Fruit fly (Drosophila melanogaster) whole organism, adult: ENCODE results near the gene Or10a.
A peak's percentile ranks its signal among the peaks of the same experiment; 100 is the strongest.

Experiments
- CG11617 ChIP-seq: fragments of 200-800 bp; sonication (Bioruptor generic); optimal IDR thresholded peaks from 2 replicates; lab custom pipeline; 2017; ENCODE audit warnings: mild to moderate bottlenecking, missing biosample characterization, missing genetic modification reagents, missing genetic modification characterization
- CG12768 ChIP-seq: fragments of 200-800 bp; sonication (Bioruptor generic); optimal IDR thresholded peaks from 2 replicates; lab custom pipeline; 2017; ENCODE audit warnings: missing biosample characterization, missing genetic modification characterization, mild to moderate bottlenecking, moderate library complexity, missing genetic modification reagents
- CG14711 ChIP-seq: fragments of 200-800 bp; sonication (Bioruptor generic); optimal IDR thresholded peaks from 2 replicates; lab custom pipeline; 2018; ENCODE audit warnings: missing biosample characterization, mild to moderate bottlenecking, missing genetic modification characterization, moderate library complexity
- CG1620 ChIP-seq: fragments of 200-800 bp; sonication (Bioruptor generic); optimal IDR thresholded peaks from 2 replicates; lab custom pipeline; 2016; ENCODE audit warnings: missing biosample characterization, missing genetic modification characterization
- CG33017 ChIP-seq: fragments of 200-800 bp; sonication (Bioruptor generic); optimal IDR thresholded peaks from 2 replicates; lab custom pipeline; 2018; ENCODE audit warnings: missing biosample characterization, mild to moderate bottlenecking, missing genetic modification characterization, moderate library complexity
- CG5204 ChIP-seq: fragments of 200-800 bp; sonication (Bioruptor generic); optimal IDR thresholded peaks from 2 replicates; lab custom pipeline; 2016; ENCODE audit warnings: missing biosample characterization, missing genetic modification characterization
- CG7045 ChIP-seq: fragments of 200-800 bp; sonication (Bioruptor generic); optimal IDR thresholded peaks from 2 replicates; lab custom pipeline; 2017; ENCODE audit warnings: missing biosample characterization, mild to moderate bottlenecking, missing genetic modification characterization
- CG7101 ChIP-seq: fragments of 200-800 bp; sonication (Bioruptor generic); optimal IDR thresholded peaks from 2 replicates; lab custom pipeline; 2018; ENCODE audit warnings: missing biosample characterization, mild to moderate bottlenecking, missing genetic modification characterization, moderate library complexity
- Clk ChIP-seq: fragments of 200-800 bp; sonication (Bioruptor generic); optimal IDR thresholded peaks from 2 replicates; lab custom pipeline; 2017; ENCODE audit warnings: missing biosample characterization, missing genetic modification characterization
- Crg-1 ChIP-seq: fragments of 200-800 bp; sonication (Bioruptor generic); optimal IDR thresholded peaks from 2 replicates; lab custom pipeline; 2016; ENCODE audit warnings: missing biosample characterization, missing genetic modification characterization
- Hr96 ChIP-seq: fragments of 200-800 bp; sonication (Bioruptor generic); optimal IDR thresholded peaks from 2 replicates; lab custom pipeline; 2016; ENCODE audit warnings: missing biosample characterization, missing genetic modification characterization
- Mnt ChIP-seq: fragments of 200-800 bp; sonication (Bioruptor generic); optimal IDR thresholded peaks from 2 replicates; lab custom pipeline; 2016; ENCODE audit warnings: missing biosample characterization, mild to moderate bottlenecking, missing genetic modification characterization
- bab1 ChIP-seq: fragments of 200-800 bp; sonication (Bioruptor generic); optimal IDR thresholded peaks from 3 replicates; lab custom pipeline; 2019; ENCODE audit warnings: missing biosample characterization, mild to moderate bottlenecking, missing genetic modification characterization, moderate library complexity
- cic ChIP-seq: fragments of 200-800 bp; sonication (Bioruptor generic); optimal IDR thresholded peaks from 2 replicates; lab custom pipeline; 2017; ENCODE audit warnings: missing biosample characterization, mild to moderate bottlenecking, missing genetic modification characterization, moderate library complexity
- cnc ChIP-seq, 2 experiments: fragments of >200 bp; optimal IDR thresholded peaks; 2 replicates each; lab custom pipeline; 2017
- kay ChIP-seq: fragments of 200-800 bp; sonication (Bioruptor generic); peaks from one replicate; lab custom pipeline; 2016; ENCODE audit warnings: missing biosample characterization, missing genetic modification characterization, borderline replicate concordance
- ovo ChIP-seq: fragments of 200-800 bp; sonication (Bioruptor generic); optimal IDR thresholded peaks from 2 replicates; lab custom pipeline; 2016; ENCODE audit warnings: missing biosample characterization, missing genetic modification characterization
- pad ChIP-seq: fragments of 200-800 bp; sonication (Bioruptor generic); optimal IDR thresholded peaks from 3 replicates; lab custom pipeline; 2017; ENCODE audit warnings: missing biosample characterization, missing genetic modification characterization, mild to moderate bottlenecking, moderate library complexity, missing genetic modification reagents
- tj ChIP-seq: fragments of 200-800 bp; sonication (Bioruptor generic); optimal IDR thresholded peaks from 3 replicates; lab custom pipeline; 2017; ENCODE audit warnings: missing biosample characterization, mild to moderate bottlenecking, missing genetic modification characterization, moderate library complexity
- toe ChIP-seq: fragments of 200-800 bp; sonication (Bioruptor generic); optimal IDR thresholded peaks from 2 replicates; lab custom pipeline; 2016; ENCODE audit warnings: missing biosample characterization, missing genetic modification characterization

Or10a gene

dm6 chrX:11370792-11371191 lies 46.4 kb downstream of the Or10a start:
- TF ChIP-seq ovo (GFP tag; lab: Kevin White, UChicago) = no peak
- no peak for TF ChIP-seq kay (GFP tag; lab: Kevin White, UChicago)
- no peak for TF ChIP-seq Hr96 (GFP tag; lab: Kevin White, UChicago)
- peak; percentile 33 for TF ChIP-seq CG33017 (tag; lab: Kevin White, UChicago)
- TF ChIP-seq CG12768 (GFP tag; lab: Kevin White, UChicago) = no peak
- peak; percentile 11 for TF ChIP-seq CG7101 (tag; lab: Kevin White, UChicago)
- TF ChIP-seq CG7045 (GFP tag; lab: Kevin White, UChicago) = peak; percentile 22
- TF ChIP-seq pad (GFP tag; lab: Kevin White, UChicago) = no peak
- no peak for TF ChIP-seq Clk (GFP tag; lab: Kevin White, UChicago)
- no peak for TF ChIP-seq CG5204 (GFP tag; lab: Kevin White, UChicago)
- TF ChIP-seq CG11617 (GFP tag; lab: Kevin White, UChicago) = no peak
- no peak for TF ChIP-seq cnc (optimal IDR thresholded peaks at IDR 0.05; lab: Kevin White, UChicago)
- TF ChIP-seq Mnt (GFP tag; lab: Kevin White, UChicago) = no peak
- TF ChIP-seq CG1620 = no peak
- TF ChIP-seq toe (GFP tag; lab: Kevin White, UChicago) = no peak
- no peak for TF ChIP-seq tj (GFP tag; lab: Kevin White, UChicago)
- no peak for TF ChIP-seq Crg-1
- TF ChIP-seq bab1 (GFP tag; lab: Kevin White, UChicago) = no peak
- TF ChIP-seq CG14711 (tag; lab: Kevin White, UChicago) = no peak
- TF ChIP-seq cic (GFP tag; lab: Kevin White, UChicago) = no peak

- TF ChIP-seq bab1 (GFP tag; lab: Kevin White, UChicago) = peak; percentile 51
- no peak for TF ChIP-seq Mnt (GFP tag; lab: Kevin White, UChicago)
Observed at dm6 chrX:11369374-11369773, 47.8 kb downstream of the Or10a start, which contains the start of gene dlg1. TSS of gene dlg1 (plus strand) at chrX:11369665.

- TF ChIP-seq CG14711 (tag; lab: Kevin White, UChicago) (peak; percentile 49), CG7101 (tag; lab: Kevin White, UChicago) (peak; percentile 6), Clk (GFP tag; lab: Kevin White, UChicago) (no peak), bab1 (GFP tag; lab: Kevin White, UChicago) (peak; percentile 19), CG7045 (GFP tag; lab: Kevin White, UChicago) (no peak), pad (GFP tag; lab: Kevin White, UChicago) (peak; percentile 23), CG11617 (GFP tag; lab: Kevin White, UChicago) (peak; percentile 14), Mnt (GFP tag; lab: Kevin White, UChicago) (peak; percentile 26), CG1620 (no peak), tj (GFP tag; lab: Kevin White, UChicago) (peak; percentile 44)
Observed at dm6 chrX:11367783-11368509, 49.3 kb downstream of the Or10a start, which contains the start of the genes hop and Tim8. TSS of gene hop (minus strand) at chrX:11368098. TSS of gene Tim8 (plus strand) at chrX:11368445.
